Worm (Caenorhabditis elegans) whole organism, dauer: ENCODE measurements around the gene mdf-1.

ENCODE experiments used
- unc-62 ChIP-seq: sonication (generic microtip); optimal IDR thresholded peaks from 2 replicates; lab custom pipeline; 2017; ENCODE audit warnings: missing biosample characterization, missing genetic modification reagents, missing genetic modification characterization

Gene mdf-1

DNA sequence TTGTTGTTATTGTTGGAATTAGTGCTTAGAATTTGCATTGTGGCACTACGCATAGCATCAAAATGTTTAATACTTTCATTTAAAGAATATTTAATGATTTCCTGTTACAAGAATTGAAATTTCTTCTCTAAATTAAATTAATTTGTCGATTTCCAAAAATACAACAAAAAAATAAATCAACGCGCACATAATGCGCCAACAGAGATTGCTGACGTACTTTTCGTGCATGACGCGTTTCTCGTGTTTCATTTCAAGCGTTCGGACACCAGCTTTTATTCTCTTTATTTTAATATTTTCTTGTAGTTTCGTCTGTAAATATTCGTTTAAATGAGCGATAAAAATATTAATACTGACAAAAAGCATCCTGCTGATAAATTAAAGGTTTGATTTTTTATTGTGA, 30.4 kb downstream of the mdf-1 start, which contains the start of gene eif-2Bdelta:
Gene eif-2Bdelta, plus strand, starts transcription at position 235 of the 400 bp plus-strand sequence.
- TF ChIP-seq unc-62 (GFP tag; lab: Kevin White, UChicago), result no peak

DNA sequence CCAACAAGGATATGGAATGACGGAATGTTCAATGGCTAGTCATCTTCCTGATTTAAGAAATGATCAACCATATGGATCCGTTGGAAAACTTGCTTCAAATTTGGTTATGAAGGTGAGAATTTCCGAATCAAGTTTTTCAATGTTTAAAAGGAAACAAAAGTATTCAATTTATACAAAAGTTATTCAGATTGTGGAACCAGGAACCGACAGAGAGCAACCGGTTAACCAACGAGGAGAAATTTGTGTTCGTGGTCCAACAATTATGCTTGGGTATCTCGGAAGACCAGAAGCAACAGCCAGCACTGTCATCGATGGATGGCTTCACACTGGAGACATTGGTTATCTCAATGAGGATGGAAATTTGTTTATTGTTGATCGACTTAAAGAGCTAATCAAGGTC, 34.4 kb downstream of the mdf-1 start:
- TF ChIP-seq unc-62 (GFP tag; lab: Kevin White, UChicago), result no peak

DNA sequence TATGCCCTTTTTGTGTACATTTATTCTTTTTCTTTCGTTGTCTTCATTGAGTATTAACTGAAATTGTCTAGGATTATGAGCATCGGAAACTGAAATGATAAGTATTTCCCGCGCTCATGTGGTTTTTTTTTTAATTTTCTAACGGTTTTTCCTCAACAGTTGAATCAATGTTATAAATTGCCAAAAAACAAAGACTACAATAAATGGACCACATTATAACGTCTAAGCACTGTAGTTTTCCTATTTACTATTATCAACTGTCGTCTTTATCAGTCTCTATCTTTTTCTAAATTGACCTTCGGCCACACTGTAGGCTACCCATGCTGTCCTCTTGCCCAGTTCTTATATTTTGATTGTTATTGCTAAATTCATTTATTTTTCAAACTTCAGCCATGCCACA, 36.3 kb downstream of the mdf-1 start, which contains the start of gene acs-14:
Gene acs-14, plus strand, starts transcription at position 391 of the 400 bp plus-strand sequence.
- TF ChIP-seq unc-62 (GFP tag; lab: Kevin White, UChicago), result no peak

DNA sequence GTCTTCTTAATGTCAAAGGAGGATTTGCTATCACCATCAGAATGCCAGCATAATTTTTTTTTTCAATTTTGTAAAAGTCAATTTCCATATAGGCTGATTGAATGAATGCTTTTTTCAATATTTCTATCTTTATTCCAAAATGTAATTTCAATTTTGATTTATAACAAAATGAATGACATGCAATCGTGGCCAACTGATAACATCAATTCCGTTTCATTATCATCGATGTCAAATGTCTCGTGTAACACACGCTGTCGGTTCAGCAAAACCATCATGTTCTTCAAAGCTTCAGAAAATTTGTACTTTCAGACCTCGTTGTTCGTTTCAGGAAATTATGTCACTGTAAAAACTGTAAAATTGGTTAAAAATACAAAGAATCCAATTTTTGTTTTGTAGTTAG, 37.1 kb downstream of the mdf-1 start:
- no peak for TF ChIP-seq unc-62 (GFP tag; lab: Kevin White, UChicago)

DNA sequence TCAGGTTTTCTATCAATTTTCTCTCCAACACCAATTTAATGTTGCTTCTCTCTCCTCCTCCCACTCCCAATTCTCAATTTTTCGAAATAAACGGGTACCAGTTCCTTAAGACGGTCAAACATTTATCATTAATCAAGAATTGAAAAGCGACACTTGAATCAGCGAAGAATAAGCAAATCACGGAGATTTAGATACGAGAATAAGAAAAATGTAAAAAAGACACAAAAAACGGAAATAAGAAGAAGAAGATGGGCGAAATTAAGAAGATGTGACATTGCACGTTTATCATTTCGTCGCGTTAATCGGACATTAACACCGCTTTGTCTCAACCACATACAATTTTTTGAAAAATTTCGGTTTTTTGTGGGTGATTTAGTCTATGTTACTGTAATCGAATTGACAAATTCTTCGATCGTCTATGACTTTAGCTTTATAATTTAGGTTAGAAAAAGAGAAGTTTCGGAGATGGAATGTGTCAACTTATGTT, 39.5 kb downstream of the mdf-1 start, which contains the start of gene haao-1:
Gene haao-1, plus strand, starts transcription at position 437 of the 487 bp plus-strand sequence.
- no peak for TF ChIP-seq unc-62 (GFP tag; lab: Kevin White, UChicago)

DNA sequence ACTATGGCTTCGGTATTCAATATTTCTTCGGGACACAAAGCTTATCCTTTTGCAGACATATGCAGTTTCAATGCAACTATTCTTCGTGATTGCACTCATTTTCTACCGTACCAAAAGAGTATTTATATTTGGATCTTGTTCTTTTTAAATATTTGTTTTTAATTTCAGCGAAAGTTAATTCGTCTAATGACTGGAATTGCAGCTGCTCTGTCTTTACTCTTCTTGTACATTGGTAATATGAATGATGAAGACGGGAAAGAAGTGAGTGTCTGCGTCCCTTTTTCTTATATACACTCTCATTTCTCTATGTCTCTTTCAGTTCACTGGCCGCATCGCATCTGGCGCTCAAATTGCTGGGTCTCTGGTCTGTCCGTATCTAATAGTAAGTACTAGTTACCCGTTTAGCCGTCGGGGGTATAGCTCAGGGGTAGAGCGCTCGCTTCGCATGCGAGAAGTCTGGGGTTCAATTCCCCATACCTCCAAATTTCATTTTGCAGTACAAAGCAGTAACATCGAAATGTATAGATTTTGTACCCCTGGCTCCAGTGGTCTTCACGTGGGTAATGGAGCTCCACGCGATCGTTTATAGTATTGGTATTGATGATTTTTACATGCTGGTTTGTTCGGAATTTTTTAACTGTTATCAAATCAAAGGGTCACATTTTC, 40.7 kb downstream of the mdf-1 start:
- no peak for TF ChIP-seq unc-62 (GFP tag; lab: Kevin White, UChicago)

DNA sequence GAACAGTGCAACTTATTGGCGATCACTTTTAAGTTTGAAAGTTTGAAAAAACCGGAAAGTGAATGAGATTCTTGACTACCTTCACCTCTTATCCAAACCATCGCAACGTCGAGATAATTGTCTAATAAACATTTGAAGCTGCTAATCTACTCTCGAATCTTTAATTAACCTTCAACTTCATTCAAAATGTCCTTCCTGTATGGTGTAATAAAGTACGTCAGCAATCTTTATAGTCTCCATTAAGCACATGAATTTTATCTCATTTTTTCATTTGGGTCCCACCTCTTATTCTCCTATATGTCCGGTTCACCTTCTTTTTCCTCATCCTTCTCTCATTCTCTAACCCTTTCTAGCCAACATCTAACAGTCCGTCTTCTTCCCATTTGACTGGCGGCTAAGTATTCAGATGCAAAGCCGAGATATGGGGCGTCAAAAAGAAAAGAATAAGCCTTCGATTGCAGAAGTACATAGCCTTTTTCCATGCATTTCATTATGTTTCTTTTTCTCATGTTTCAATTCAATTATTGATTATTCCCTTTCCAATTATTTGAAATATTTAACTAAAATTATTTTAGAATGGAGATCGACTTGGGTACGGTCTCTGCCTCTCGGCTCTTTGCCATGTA, 43.1 kb downstream of the mdf-1 start, which contains the start of gene swt-5:
Gene swt-5, plus strand, starts transcription at position 576 of the 626 bp plus-strand sequence.
- no peak for TF ChIP-seq unc-62 (GFP tag; lab: Kevin White, UChicago)

DNA sequence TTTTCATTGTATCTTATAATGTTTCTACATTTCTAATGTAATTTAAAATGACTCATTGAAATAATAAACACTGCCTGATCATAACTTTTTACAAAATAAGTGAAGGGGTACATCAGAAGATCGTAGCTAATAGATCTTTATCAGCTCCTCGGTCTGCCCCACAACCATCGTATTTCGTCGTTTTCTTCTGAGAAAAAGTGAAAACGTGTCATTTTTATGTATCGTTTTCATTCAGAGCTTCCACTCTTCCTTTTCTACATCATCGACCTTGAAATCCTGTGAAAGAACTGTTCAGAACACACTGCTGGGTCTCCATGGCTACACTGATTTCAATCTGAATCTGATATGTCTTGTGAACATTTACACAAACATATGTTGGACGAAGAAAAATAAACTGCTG, 44.7 kb downstream of the mdf-1 start:
- no peak for TF ChIP-seq unc-62 (GFP tag; lab: Kevin White, UChicago)

DNA sequence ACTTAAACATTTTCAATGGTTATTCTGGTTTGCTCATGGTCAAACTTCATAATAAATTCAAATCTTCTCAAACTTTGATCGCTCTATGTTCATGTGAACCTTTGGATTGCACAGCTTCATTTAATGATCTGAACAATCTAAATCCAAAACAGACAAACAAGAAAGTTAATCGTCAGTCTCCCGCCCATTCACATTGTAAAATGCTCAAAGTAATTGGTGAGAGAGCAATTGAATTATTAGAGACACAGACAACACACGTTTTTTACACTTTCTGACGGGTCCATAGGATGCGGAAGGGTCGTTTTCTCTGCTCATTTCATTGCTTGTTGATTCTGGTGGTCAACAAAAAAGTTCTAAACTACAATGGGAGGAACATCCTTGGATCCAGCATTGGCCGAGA, 47.3 kb downstream of the mdf-1 start, which contains the start of gene gsnl-1:
Gene gsnl-1, plus strand, starts transcription at position 301 of the 400 bp plus-strand sequence.
- no peak for TF ChIP-seq unc-62 (GFP tag; lab: Kevin White, UChicago)

DNA sequence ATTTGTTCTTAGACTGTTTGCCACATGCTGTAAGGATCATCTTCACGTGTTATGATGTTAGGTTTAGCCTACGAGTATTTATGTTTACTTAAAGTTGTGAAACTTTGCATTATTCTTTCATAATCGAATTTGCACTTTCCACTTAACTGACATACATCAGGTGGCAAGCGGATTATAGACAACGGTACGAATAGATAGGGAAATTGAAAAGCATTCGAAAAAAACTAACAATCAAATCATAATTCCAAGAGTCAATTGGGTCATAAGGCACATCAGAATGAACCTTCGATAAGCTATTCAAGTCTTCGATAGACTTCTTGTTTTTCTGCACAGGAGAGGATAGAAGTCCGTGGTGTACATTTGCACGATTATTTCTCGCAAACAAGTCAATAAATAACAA, 51.6 kb downstream of the mdf-1 start:
- TF ChIP-seq unc-62 (GFP tag; lab: Kevin White, UChicago), result no peak
